Worm (Caenorhabditis elegans) whole organism, L4/young adult: ENCODE results near the gene R02D5.3.

Experiments
- W03F9.2 ChIP-seq: fragments of 150-350 bp; optimal IDR thresholded peaks from 2 replicates; lab custom pipeline; 2014; ENCODE audit warnings: missing biosample characterization, missing genetic modification characterization
- dao-5 ChIP-seq: sonication (generic microtip); optimal IDR thresholded peaks from 2 replicates; lab custom pipeline; 2016; ENCODE audit warnings: missing genotype, missing genetic modification characterization, moderate library complexity, missing compliant biosample characterization
- him-1 ChIP-seq: sonication (generic microtip); optimal IDR thresholded peaks from 2 replicates; lab custom pipeline; 2016; ENCODE audit warnings: missing genotype, missing genetic modification reagents, missing genetic modification characterization, missing compliant biosample characterization

DNA sequence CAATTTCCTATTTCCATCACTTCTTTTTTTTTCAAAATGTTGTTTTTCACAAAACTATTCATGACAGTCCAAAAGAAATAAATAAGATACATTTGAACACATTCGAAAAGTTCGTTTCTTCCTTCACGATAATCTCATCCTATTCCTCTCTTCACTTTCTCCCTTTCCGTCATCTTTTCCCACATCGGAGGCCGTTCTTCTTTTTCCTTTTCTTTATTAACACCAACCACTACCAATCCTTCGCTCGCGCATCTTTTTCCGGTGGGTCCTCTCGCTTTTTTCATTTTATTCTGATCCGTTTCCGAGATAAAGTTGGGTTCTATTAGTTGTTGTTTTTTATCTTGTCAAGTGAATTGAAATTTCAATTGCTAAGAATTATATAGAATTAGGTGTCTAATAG is 12.5 kb downstream of the R02D5.3 start:
- TF ChIP-seq him-1 (tag; lab: Kevin White, UChicago): no peak
- TF ChIP-seq dao-5 (tag; lab: Kevin White, UChicago): no peak
- no peak for TF ChIP-seq W03F9.2 (tag; lab: Kevin White, UChicago)
